Fruit fly (Drosophila melanogaster) whole organism, embryonic: ENCODE measurements around the gene CG6325.

Experiments used
- Adf1 ChIP-seq: fragments of 200-800 bp; sonication (Bioruptor generic); IDR thresholded peaks from 2 replicates; pipeline ENCODE4 v1.3.6; 2022; ENCODE audit warnings: missing biosample characterization, missing genetic modification characterization
- Bdp1 ChIP-seq: fragments of 200-800 bp; sonication (Bioruptor generic); optimal IDR thresholded peaks from 3 replicates; lab custom pipeline; 2016; ENCODE audit warnings: missing biosample characterization, missing genetic modification characterization
- CG10321 ChIP-seq: fragments of 200-800 bp; sonication (Bioruptor generic); IDR thresholded peaks from 2 replicates; pipeline ENCODE4 v1.3.6; 2022; ENCODE audit warnings: missing biosample characterization, missing genetic modification characterization
- CG11247 ChIP-seq: fragments of 200-800 bp; sonication (Bioruptor generic); IDR thresholded peaks from 2 replicates; pipeline ENCODE4 v1.3.6; 2022; ENCODE audit warnings: missing biosample characterization, missing genetic modification characterization
- CG12391 ChIP-seq: fragments of 200-800 bp; sonication (Bioruptor generic); optimal IDR thresholded peaks from 3 replicates; lab custom pipeline; 2018; ENCODE audit warnings: missing biosample characterization, mild to moderate bottlenecking, missing genetic modification characterization, moderate library complexity
- CG14441 ChIP-seq: fragments of 200-800 bp; sonication (Bioruptor generic); IDR thresholded peaks from 2 replicates; pipeline ENCODE4 v1.3.6; 2022; ENCODE audit warnings: missing biosample characterization, missing genetic modification characterization
- CG14667 ChIP-seq: fragments of 200-800 bp; sonication (Bioruptor generic); IDR thresholded peaks from 2 replicates; pipeline ENCODE4 v1.3.6; 2022; ENCODE audit warnings: missing biosample characterization, missing genetic modification characterization
- CG18011 ChIP-seq: fragments of 200-800 bp; sonication (Bioruptor generic); optimal IDR thresholded peaks from 2 replicates; lab custom pipeline; 2017; ENCODE audit warnings: missing biosample characterization, missing genetic modification characterization, mild to moderate bottlenecking, moderate library complexity, missing genotype
- CG2129 ChIP-seq: fragments of 200-800 bp; sonication (Bioruptor generic); IDR thresholded peaks from 2 replicates; pipeline ENCODE4 v1.3.6; 2022; ENCODE audit warnings: missing biosample characterization, missing genetic modification characterization; ENCODE audit not compliant: partially characterized antibody
- CG30431 ChIP-seq: fragments of 200-800 bp; sonication (Bioruptor generic); optimal IDR thresholded peaks from 2 replicates; lab custom pipeline; 2017; ENCODE audit warnings: missing biosample characterization, missing genetic modification characterization
- CG31224 ChIP-seq: fragments of 200-800 bp; sonication (Bioruptor generic); IDR thresholded peaks from 2 replicates; pipeline ENCODE4 v1.3.6; 2022; ENCODE audit warnings: missing biosample characterization, missing genetic modification characterization
- CG31441 ChIP-seq: fragments of 200-800 bp; sonication (Bioruptor generic); IDR thresholded peaks from 2 replicates; pipeline ENCODE4 v1.3.6; 2022; ENCODE audit warnings: missing biosample characterization, missing genetic modification characterization
- CG5953 ChIP-seq: fragments of 200-800 bp; sonication (Bioruptor generic); IDR thresholded peaks from 2 replicates; pipeline ENCODE4 v1.3.6; 2022; ENCODE audit warnings: missing biosample characterization, missing genetic modification characterization
- CG6175 ChIP-seq: fragments of 200-800 bp; sonication (Bioruptor generic); IDR thresholded peaks from 3 replicates; pipeline ENCODE4 v1.3.6; 2022; ENCODE audit warnings: missing biosample characterization, missing genetic modification characterization
- CG6654 ChIP-seq: fragments of 200-800 bp; sonication (Bioruptor generic); optimal IDR thresholded peaks from 2 replicates; lab custom pipeline; 2017; ENCODE audit warnings: missing biosample characterization, mild to moderate bottlenecking, missing genetic modification characterization
- CG7928 ChIP-seq: fragments of 200-800 bp; sonication (Bioruptor generic); optimal IDR thresholded peaks from 2 replicates; lab custom pipeline; 2017; ENCODE audit warnings: missing biosample characterization, mild to moderate bottlenecking, missing genetic modification characterization
- CG9817 ChIP-seq: fragments of 200-800 bp; sonication (Bioruptor generic); optimal IDR thresholded peaks from 2 replicates; lab custom pipeline; 2018; ENCODE audit warnings: missing biosample characterization, mild to moderate bottlenecking, missing genetic modification characterization, moderate library complexity
- Dbx ChIP-seq: fragments of 200-800 bp; sonication (Bioruptor generic); IDR thresholded peaks from 3 replicates; pipeline ENCODE4 v1.3.6; 2022; ENCODE audit warnings: missing biosample characterization, missing genetic modification characterization
- Fer1 ChIP-seq: fragments of 200-800 bp; sonication (Bioruptor generic); optimal IDR thresholded peaks from 2 replicates; lab custom pipeline; 2017; ENCODE audit warnings: missing biosample characterization, mild to moderate bottlenecking, missing genetic modification characterization
- HLH4C ChIP-seq: fragments of 200-800 bp; sonication (Bioruptor generic); IDR thresholded peaks from 3 replicates; pipeline ENCODE4 v1.3.6; 2022; ENCODE audit warnings: missing biosample characterization, missing genetic modification characterization; ENCODE audit not compliant: partially characterized antibody
- Hand ChIP-seq: fragments of 200-800 bp; sonication (Bioruptor generic); optimal IDR thresholded peaks from 2 replicates; lab custom pipeline; 2017; ENCODE audit warnings: mild to moderate bottlenecking, missing biosample characterization, missing genetic modification reagents, missing genetic modification characterization
- Hsf ChIP-seq: fragments of 200-800 bp; sonication (Bioruptor generic); optimal IDR thresholded peaks from 3 replicates; lab custom pipeline; 2016; ENCODE audit warnings: missing biosample characterization, missing genetic modification characterization
- NC2α ChIP-seq: fragments of 200-800 bp; sonication (Bioruptor generic); optimal IDR thresholded peaks from 2 replicates; lab custom pipeline; 2016; ENCODE audit warnings: missing biosample characterization, missing genetic modification characterization
- Rx ChIP-seq: fragments of 200-800 bp; sonication (Bioruptor generic); IDR thresholded peaks from 2 replicates; pipeline ENCODE4 v1.3.6; 2022; ENCODE audit warnings: missing biosample characterization, missing genetic modification characterization
- Sox100B ChIP-seq: fragments of 200-800 bp; sonication (Bioruptor generic); optimal IDR thresholded peaks from 3 replicates; lab custom pipeline; 2018; ENCODE audit warnings: missing biosample characterization, mild to moderate bottlenecking, missing genetic modification characterization
- Sox102F ChIP-seq: fragments of 200-800 bp; sonication (Bioruptor generic); optimal IDR thresholded peaks from 2 replicates; lab custom pipeline; 2018; ENCODE audit warnings: missing biosample characterization, mild to moderate bottlenecking, missing genetic modification characterization, moderate library complexity
- Ssrp ChIP-seq: fragments of 200-800 bp; sonication (Bioruptor generic); optimal IDR thresholded peaks from 2 replicates; lab custom pipeline; 2018; ENCODE audit warnings: missing biosample characterization, mild to moderate bottlenecking, missing genetic modification characterization, moderate library complexity
- cad ChIP-seq: fragments of >200 bp; optimal IDR thresholded peaks from 2 replicates; lab custom pipeline; 2017; ENCODE audit warnings: missing biosample characterization, missing genetic modification characterization
- caup ChIP-seq: fragments of 200-800 bp; sonication (Bioruptor generic); optimal IDR thresholded peaks from 3 replicates; lab custom pipeline; 2017; ENCODE audit warnings: missing biosample characterization, mild to moderate bottlenecking, missing genetic modification characterization, moderate library complexity; ENCODE audit not compliant: severe bottlenecking
- chn ChIP-seq: fragments of 200-800 bp; sonication (Bioruptor generic); optimal IDR thresholded peaks from 2 replicates; lab custom pipeline; 2016; ENCODE audit warnings: missing biosample characterization, missing genetic modification characterization
- cwo ChIP-seq: fragments of 200-800 bp; sonication (Bioruptor generic); optimal IDR thresholded peaks from 3 replicates; lab custom pipeline; 2017; ENCODE audit warnings: missing biosample characterization, missing genetic modification characterization, mild to moderate bottlenecking, moderate library complexity, missing genetic modification reagents
- esg ChIP-seq: fragments of 200-800 bp; sonication (Bioruptor generic); conservative IDR thresholded peaks from 2 replicates; pipeline ENCODE4 v1.3.6; 2022; ENCODE audit warnings: missing biosample characterization, missing genetic modification characterization
- eve ChIP-seq, 2 experiments: fragments of >200 bp; optimal IDR thresholded peaks; 2 replicates each; lab custom pipeline; 2017; ENCODE audit warnings: missing biosample characterization in 2 of 2, missing genetic modification characterization in 2 of 2
- ewg ChIP-seq: fragments of 200-800 bp; sonication (Bioruptor generic); optimal IDR thresholded peaks from 3 replicates; lab custom pipeline; 2017; ENCODE audit warnings: mild to moderate bottlenecking, missing biosample characterization, missing genetic modification reagents, missing genetic modification characterization
- fru ChIP-seq: fragments of >200 bp; optimal IDR thresholded peaks from 2 replicates; lab custom pipeline; 2017
- ftz-f1 ChIP-seq: fragments of 200-800 bp; sonication (Bioruptor generic); optimal IDR thresholded peaks from 2 replicates; lab custom pipeline; 2016; ENCODE audit warnings: missing biosample characterization, missing genetic modification characterization
- gfzf ChIP-seq: fragments of 200-800 bp; sonication (Bioruptor generic); optimal IDR thresholded peaks from 2 replicates; lab custom pipeline; 2016; ENCODE audit warnings: missing biosample characterization, mild to moderate bottlenecking, missing genetic modification characterization, moderate library complexity
- ham ChIP-seq: fragments of 200-800 bp; sonication (Bioruptor generic); IDR thresholded peaks from 2 replicates; pipeline ENCODE4 v1.3.6; 2022; ENCODE audit warnings: missing biosample characterization, missing genetic modification characterization
- hb ChIP-seq: fragments of 200-800 bp; sonication (Bioruptor generic); IDR thresholded peaks from 3 replicates; pipeline ENCODE4 v1.3.6; 2022; ENCODE audit warnings: missing biosample characterization, missing genetic modification characterization; ENCODE audit not compliant: partially characterized antibody
- inv ChIP-seq: fragments of 200-800 bp; sonication (Bioruptor generic); IDR thresholded peaks from 2 replicates; pipeline ENCODE4 v1.3.6; 2022; ENCODE audit warnings: missing biosample characterization, missing genetic modification characterization; ENCODE audit not compliant: partially characterized antibody
- knrl ChIP-seq: fragments of 200-800 bp; sonication (Bioruptor generic); IDR thresholded peaks from 3 replicates; pipeline ENCODE4 v1.3.6; 2022; ENCODE audit warnings: missing biosample characterization, missing genetic modification characterization; ENCODE audit not compliant: partially characterized antibody
- lmd ChIP-seq: fragments of 200-800 bp; sonication (Bioruptor generic); IDR thresholded peaks from 2 replicates; pipeline ENCODE4 v1.3.6; 2022; ENCODE audit warnings: missing biosample characterization, missing genetic modification characterization
- lola ChIP-seq, 3 experiments: fragments of >200 bp in 2 of 3; fragments of 200-800 bp in 1 of 3; sonication (Bioruptor generic) in 1 of 3; optimal IDR thresholded peaks; 2 replicates each; lab custom pipeline; 2017 to 2019; ENCODE audit warnings: missing biosample characterization in 3 of 3, missing genetic modification characterization in 3 of 3, mild to moderate bottlenecking in 1 of 3, moderate library complexity in 1 of 3
- nmo ChIP-seq: fragments of 200-800 bp; sonication (Bioruptor generic); optimal IDR thresholded peaks from 2 replicates; lab custom pipeline; 2018; ENCODE audit warnings: missing biosample characterization, mild to moderate bottlenecking, missing genetic modification characterization, moderate library complexity
- p53 ChIP-seq: fragments of 200-800 bp; sonication (Bioruptor generic); optimal IDR thresholded peaks from 2 replicates; lab custom pipeline; 2016; ENCODE audit warnings: missing biosample characterization, missing genetic modification characterization
- ro ChIP-seq: fragments of 200-800 bp; sonication (Bioruptor generic); IDR thresholded peaks from 2 replicates; pipeline ENCODE4 v1.3.6; 2022; ENCODE audit warnings: missing biosample characterization, missing genetic modification characterization
- seq ChIP-seq: fragments of 200-800 bp; sonication (Bioruptor generic); IDR thresholded peaks from 2 replicates; pipeline ENCODE4 v1.3.6; 2022; ENCODE audit warnings: missing biosample characterization, missing genetic modification characterization
- sob ChIP-seq: fragments of 200-800 bp; sonication (Bioruptor generic); IDR thresholded peaks from 2 replicates; pipeline ENCODE4 v1.3.6; 2022; ENCODE audit warnings: missing biosample characterization, missing genetic modification characterization
- ssp ChIP-seq: fragments of 200-800 bp; sonication (Bioruptor generic); IDR thresholded peaks from 2 replicates; pipeline ENCODE4 v1.3.6; 2022; ENCODE audit warnings: missing biosample characterization, missing genetic modification characterization
- ttk ChIP-seq: fragments of 200-800 bp; sonication (Bioruptor generic); IDR thresholded peaks from 2 replicates; pipeline ENCODE4 v2.1.2; 2022; ENCODE audit warnings: missing biosample characterization, missing genetic modification characterization

The CG6325 gene

DNA sequence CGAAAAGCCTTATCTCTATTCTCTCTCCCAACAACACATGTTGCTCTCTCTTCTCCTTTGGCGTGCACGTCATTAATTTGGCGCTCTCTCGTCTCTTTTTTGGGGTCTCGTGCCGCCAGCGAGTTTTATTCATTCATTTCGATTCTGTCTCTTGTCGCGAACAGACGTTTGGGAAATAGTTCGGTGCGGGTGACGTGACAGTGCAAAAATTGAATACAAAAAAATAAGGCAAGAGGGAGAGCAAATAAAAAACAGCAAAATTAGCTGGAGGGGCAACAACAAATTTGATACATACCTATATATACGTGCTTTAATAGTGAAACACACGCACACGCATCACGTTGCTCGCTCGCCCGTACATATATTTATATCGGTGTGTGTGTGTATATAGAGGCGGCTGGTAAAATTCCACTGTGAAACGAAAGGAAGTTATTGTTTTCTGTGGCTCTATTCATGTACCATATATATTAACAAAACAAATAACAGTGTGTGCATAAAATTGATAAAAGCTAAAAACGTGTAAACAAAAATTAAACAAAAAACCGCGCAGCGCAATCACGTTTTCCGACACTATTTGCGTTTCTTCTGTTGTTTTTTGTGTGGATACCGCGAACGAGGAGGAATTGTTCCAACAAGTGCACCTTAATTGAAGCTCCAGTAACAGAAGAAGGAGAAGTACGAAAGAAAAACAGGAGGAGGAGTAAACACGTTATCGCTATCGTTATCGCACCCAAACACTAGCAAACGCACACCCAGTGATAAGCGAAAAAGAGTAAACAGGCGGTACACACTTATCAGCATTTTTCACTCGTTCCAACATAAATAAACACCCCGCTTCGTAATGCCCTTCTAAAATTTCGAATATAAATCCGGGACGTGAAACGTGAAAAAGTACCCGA is 18.7 kb downstream of the CG6325 start, which contains the start of gene cwo (continued):
- TF ChIP-seq Rx (GFP tag; lab: Robert Waterston, UW) (no peak), eve (GFP tag; optimal IDR thresholded peaks at IDR 0.05; lab: Kevin White, UChicago) (peak in 1 of 2 experiments; percentile 85), caup (peak; percentile 24), CG18011 (GFP tag; lab: Kevin White, UChicago) (no peak), CG14441 (GFP tag; lab: Robert Waterston, UW) (no peak), CG31441 (GFP tag; lab: Robert Waterston, UW) (no peak), Dbx (GFP tag; lab: Robert Waterston, UW) (no peak), nmo (GFP tag; lab: Kevin White, UChicago) (no peak), inv (GFP tag; lab: Robert Waterston, UW) (no peak), ro (GFP tag; lab: Robert Waterston, UW) (no peak), Bdp1 (no peak), ham (GFP tag; lab: Robert Waterston, UW) (no peak), Adf1 (GFP tag; lab: Robert Waterston, UW) (no peak), lmd (GFP tag; lab: Robert Waterston, UW) (no peak), Ssrp (tag; lab: Kevin White, UChicago) (no peak), CG5953 (GFP tag; lab: Robert Waterston, UW) (no peak), CG31224 (GFP tag; lab: Robert Waterston, UW) (no peak), cad (no peak), chn (GFP tag; lab: Kevin White, UChicago) (no peak), CG6654 (GFP tag; lab: Kevin White, UChicago) (no peak), cwo (peak; percentile 100), hb (GFP tag; lab: Robert Waterston, UW) (no peak), p53 (GFP tag; lab: Kevin White, UChicago) (no peak), seq (GFP tag; lab: Robert Waterston, UW) (no peak), ewg (peak; percentile 17), CG2129 (no peak), knrl (GFP tag; lab: Robert Waterston, UW) (no peak), ttk (GFP tag; lab: Robert Waterston, UW) (no peak), Hand (GFP tag; lab: Kevin White, UChicago) (no peak), CG14667 (GFP tag; lab: Robert Waterston, UW) (no peak), Hsf (GFP tag; lab: Kevin White, UChicago) (no peak), esg (GFP tag; lab: Robert Waterston, UW) (no peak), HLH4C (GFP tag; lab: Robert Waterston, UW) (no peak), CG12391 (tag; lab: Kevin White, UChicago) (no peak), Sox100B (GFP tag; lab: Kevin White, UChicago) (peak; percentile 2), CG30431 (GFP tag; lab: Kevin White, UChicago) (no peak), CG7928 (no peak), CG10321 (GFP tag; lab: Robert Waterston, UW) (no peak), ftz-f1 (GFP tag; lab: Kevin White, UChicago) (peak; percentile 4), fru (lab: Kevin White, UChicago) (no peak), sob (no peak), Fer1 (GFP tag; lab: Kevin White, UChicago) (peak; percentile 55), Sox102F (GFP tag; lab: Kevin White, UChicago) (no peak), gfzf (no peak), CG11247 (no peak), CG9817 (tag; lab: Kevin White, UChicago) (no peak), lola (GFP tag; optimal IDR thresholded peaks at IDR 0.05; lab: Kevin White, UChicago) (peak in 1 of 3 experiments; percentile 13), NC2α (GFP tag; lab: Kevin White, UChicago) (no peak), CG6175 (no peak), ssp (GFP tag; lab: Robert Waterston, UW) (no peak)
